Worm (Caenorhabditis elegans): Measurements from ENCODE around the gene asp-3.

- TF ChIP-seq ama-1 (optimal IDR thresholded peaks at IDR 0.05), result no peak
- no peak for TF ChIP-seq ets-7 (tag; optimal IDR thresholded peaks at IDR 0.05)
- TF ChIP-seq tbx-11 (GFP tag; IDR thresholded peaks at IDR 0.05), result no peak
Measured at ce11 chrX:6822552-6822951, 31.7 kb downstream of the asp-3 start.
